Fruit fly (Drosophila melanogaster) whole organism, embryonic: Measurements from ENCODE around the gene ebd1.

ENCODE experiments used
- BEAF-32 ChIP-seq: fragments of 200-800 bp; sonication (Bioruptor generic); optimal IDR thresholded peaks from 3 replicates; lab custom pipeline; 2017; ENCODE audit warnings: missing biosample characterization, missing genetic modification characterization, mild to moderate bottlenecking, moderate library complexity, missing genetic modification reagents
- Bgb ChIP-seq: fragments of 200-800 bp; sonication (Bioruptor generic); IDR thresholded peaks from 2 replicates; pipeline ENCODE4 v1.3.6; 2022; ENCODE audit warnings: missing biosample characterization, missing genetic modification characterization; ENCODE audit not compliant: partially characterized antibody
- CG10267 ChIP-seq: fragments of 200-800 bp; sonication (Bioruptor generic); optimal IDR thresholded peaks from 2 replicates; lab custom pipeline; 2018; ENCODE audit warnings: missing biosample characterization, mild to moderate bottlenecking, missing genetic modification characterization, moderate library complexity
- CG10366 ChIP-seq: fragments of 200-800 bp; sonication (Bioruptor generic); IDR thresholded peaks from 2 replicates; pipeline ENCODE4 v1.3.6; 2022; ENCODE audit warnings: missing biosample characterization, missing genetic modification characterization
- CG10462 ChIP-seq: fragments of 200-800 bp; sonication (Bioruptor generic); optimal IDR thresholded peaks from 2 replicates; lab custom pipeline; 2016; ENCODE audit warnings: missing biosample characterization, missing genetic modification characterization
- CG10543 ChIP-seq: fragments of 200-800 bp; sonication (Bioruptor generic); optimal IDR thresholded peaks from 3 replicates; lab custom pipeline; 2017; ENCODE audit warnings: missing biosample characterization, mild to moderate bottlenecking, missing genetic modification characterization, moderate library complexity
- CG10565 ChIP-seq: fragments of 200-800 bp; sonication (Bioruptor generic); optimal IDR thresholded peaks from 3 replicates; lab custom pipeline; 2016; ENCODE audit warnings: missing biosample characterization, mild to moderate bottlenecking, missing genetic modification characterization
- CG10979 ChIP-seq: fragments of 200-800 bp; sonication (Bioruptor generic); optimal IDR thresholded peaks from 2 replicates; lab custom pipeline; 2018; ENCODE audit warnings: missing biosample characterization, mild to moderate bottlenecking, missing genetic modification characterization, moderate library complexity
- CG12071 ChIP-seq: fragments of 200-800 bp; sonication (Bioruptor generic); optimal IDR thresholded peaks from 3 replicates; lab custom pipeline; 2018; ENCODE audit warnings: missing biosample characterization, mild to moderate bottlenecking, missing genetic modification characterization
- CG12659 ChIP-seq: fragments of 200-800 bp; sonication (Bioruptor generic); optimal IDR thresholded peaks from 3 replicates; lab custom pipeline; 2017; ENCODE audit warnings: mild to moderate bottlenecking, missing biosample characterization, missing genetic modification reagents, missing genetic modification characterization
- CG15696 ChIP-seq: fragments of 200-800 bp; sonication (Bioruptor generic); optimal IDR thresholded peaks from 2 replicates; lab custom pipeline; 2019; ENCODE audit warnings: missing biosample characterization, mild to moderate bottlenecking, missing genetic modification characterization, moderate library complexity
- CG18599 ChIP-seq: fragments of 200-800 bp; sonication (Bioruptor generic); optimal IDR thresholded peaks from 3 replicates; lab custom pipeline; 2017; ENCODE audit warnings: missing biosample characterization, missing genetic modification characterization, mild to moderate bottlenecking, moderate library complexity, missing genetic modification reagents
- CG2129 ChIP-seq: fragments of 200-800 bp; sonication (Bioruptor generic); IDR thresholded peaks from 2 replicates; pipeline ENCODE4 v1.3.6; 2022; ENCODE audit warnings: missing biosample characterization, missing genetic modification characterization; ENCODE audit not compliant: partially characterized antibody
- CG31365 ChIP-seq: fragments of 200-800 bp; sonication (Bioruptor generic); optimal IDR thresholded peaks from 2 replicates; lab custom pipeline; 2018; ENCODE audit warnings: missing biosample characterization, mild to moderate bottlenecking, missing genetic modification characterization
- CG31388 ChIP-seq: fragments of 200-800 bp; sonication (Bioruptor generic); optimal IDR thresholded peaks from 2 replicates; lab custom pipeline; 2016; ENCODE audit warnings: missing biosample characterization, missing genetic modification characterization
- CG3995 ChIP-seq: fragments of 200-800 bp; sonication (Bioruptor generic); optimal IDR thresholded peaks from 3 replicates; lab custom pipeline; 2016; ENCODE audit warnings: missing biosample characterization, missing genetic modification characterization
- CG4820 ChIP-seq: fragments of 200-800 bp; sonication (Bioruptor generic); optimal IDR thresholded peaks from 3 replicates; lab custom pipeline; 2016; ENCODE audit warnings: missing biosample characterization, missing genetic modification characterization
- CG4854 ChIP-seq: fragments of 200-800 bp; sonication (Bioruptor generic); optimal IDR thresholded peaks from 2 replicates; lab custom pipeline; 2016; ENCODE audit warnings: missing biosample characterization, missing genetic modification characterization, inconsistent platforms
- CG6654 ChIP-seq: fragments of 200-800 bp; sonication (Bioruptor generic); optimal IDR thresholded peaks from 2 replicates; lab custom pipeline; 2017; ENCODE audit warnings: missing biosample characterization, mild to moderate bottlenecking, missing genetic modification characterization
- CG6791 ChIP-seq: fragments of 200-800 bp; sonication (Bioruptor generic); IDR thresholded peaks from 3 replicates; pipeline ENCODE4 v1.3.6; 2022; ENCODE audit warnings: missing biosample characterization, missing genetic modification characterization; ENCODE audit not compliant: partially characterized antibody
- CG8089 ChIP-seq: fragments of 200-800 bp; sonication (Bioruptor generic); optimal IDR thresholded peaks from 3 replicates; lab custom pipeline; 2016; ENCODE audit warnings: missing biosample characterization, missing genetic modification characterization
- CG8924 ChIP-seq: fragments of 200-800 bp; optimal IDR thresholded peaks from 3 replicates; lab custom pipeline; 2019; ENCODE audit warnings: missing biosample characterization, mild to moderate bottlenecking, missing genetic modification characterization, moderate library complexity
- CG9932 ChIP-seq: fragments of 200-800 bp; sonication (Bioruptor generic); IDR thresholded peaks from 2 replicates; pipeline ENCODE4 v1.3.6; 2022; ENCODE audit warnings: missing biosample characterization, missing genetic modification characterization
- Elba2 ChIP-seq: fragments of 200-800 bp; sonication (Bioruptor generic); optimal IDR thresholded peaks from 3 replicates; lab custom pipeline; 2016; ENCODE audit warnings: missing biosample characterization, missing genetic modification characterization
- Fer3 ChIP-seq: fragments of 200-800 bp; sonication (Bioruptor generic); optimal IDR thresholded peaks from 2 replicates; lab custom pipeline; 2018; ENCODE audit warnings: missing biosample characterization, mild to moderate bottlenecking, missing genetic modification characterization, moderate library complexity
- HHEX ChIP-seq: fragments of 200-800 bp; sonication (Bioruptor generic); optimal IDR thresholded peaks from 3 replicates; lab custom pipeline; 2017; ENCODE audit warnings: missing biosample characterization, mild to moderate bottlenecking, missing genetic modification characterization, missing genetic modification reagents
- Kr ChIP-seq: fragments of 200-800 bp; sonication (Bioruptor generic); optimal IDR thresholded peaks from 2 replicates; lab custom pipeline; 2017; ENCODE audit warnings: missing biosample characterization, mild to moderate bottlenecking, missing genetic modification characterization
- MESR4 ChIP-seq: fragments of 200-800 bp; sonication (Bioruptor generic); optimal IDR thresholded peaks from 2 replicates; lab custom pipeline; 2018; ENCODE audit warnings: missing biosample characterization, mild to moderate bottlenecking, missing genetic modification characterization, moderate library complexity
- Optix ChIP-seq: fragments of 200-800 bp; sonication (Bioruptor generic); IDR thresholded peaks from 3 replicates; pipeline ENCODE4 v1.3.6; 2022; ENCODE audit warnings: missing biosample characterization, missing genetic modification characterization
- Poxn ChIP-seq: fragments of 200-800 bp; sonication (Bioruptor generic); IDR thresholded peaks from 2 replicates; pipeline ENCODE4 v1.3.6; 2022; ENCODE audit warnings: missing biosample characterization, missing genetic modification characterization
- Spps ChIP-seq: fragments of 200-800 bp; sonication (Bioruptor generic); optimal IDR thresholded peaks from 2 replicates; lab custom pipeline; 2018; ENCODE audit warnings: missing biosample characterization, mild to moderate bottlenecking, missing genetic modification characterization
- Sry-β ChIP-seq: fragments of 200-800 bp; sonication (Bioruptor generic); optimal IDR thresholded peaks from 2 replicates; lab custom pipeline; 2018; ENCODE audit warnings: missing biosample characterization, mild to moderate bottlenecking, missing genetic modification characterization, moderate library complexity
- Vsx1 ChIP-seq: fragments of 200-800 bp; sonication (Bioruptor generic); optimal IDR thresholded peaks from 2 replicates; lab custom pipeline; 2017; ENCODE audit warnings: missing biosample characterization, mild to moderate bottlenecking, missing genetic modification characterization, missing genetic modification reagents
- Xrp1 ChIP-seq: fragments of 200-800 bp; sonication (Bioruptor generic); IDR thresholded peaks from 2 replicates; pipeline ENCODE4 v1.3.6; 2022; ENCODE audit warnings: missing biosample characterization, missing genetic modification characterization
- bsh ChIP-seq, 2 experiments: fragments of 200-800 bp; sonication (Bioruptor generic); optimal IDR thresholded peaks; 2 replicates each; lab custom pipeline; 2017 to 2018; ENCODE audit warnings: mild to moderate bottlenecking in 2 of 2, missing biosample characterization in 2 of 2, missing genetic modification characterization in 2 of 2, moderate library complexity in 1 of 2
- cas ChIP-seq: fragments of 200-800 bp; sonication (Bioruptor generic); IDR thresholded peaks from 2 replicates; pipeline ENCODE4 v1.3.6; 2022; ENCODE audit warnings: missing biosample characterization, missing genetic modification characterization
- cg ChIP-seq: fragments of 200-800 bp; sonication (Bioruptor generic); optimal IDR thresholded peaks from 3 replicates; lab custom pipeline; 2019; ENCODE audit warnings: missing biosample characterization, mild to moderate bottlenecking, missing genetic modification characterization, moderate library complexity
- fd102C ChIP-seq: fragments of 200-800 bp; sonication (Bioruptor generic); optimal IDR thresholded peaks from 2 replicates; lab custom pipeline; 2018; ENCODE audit warnings: missing biosample characterization, mild to moderate bottlenecking, missing genetic modification characterization, moderate library complexity
- gsb-n ChIP-seq: fragments of 200-800 bp; sonication (Bioruptor generic); optimal IDR thresholded peaks from 3 replicates; lab custom pipeline; 2018; ENCODE audit warnings: missing biosample characterization, mild to moderate bottlenecking, missing genetic modification characterization
- nau ChIP-seq: fragments of 200-800 bp; sonication (Bioruptor generic); optimal IDR thresholded peaks from 3 replicates; lab custom pipeline; 2017; ENCODE audit warnings: missing biosample characterization, mild to moderate bottlenecking, missing genetic modification characterization, missing genetic modification reagents
- pnt ChIP-seq: fragments of 200-800 bp; sonication (Bioruptor generic); optimal IDR thresholded peaks from 3 replicates; lab custom pipeline; 2016; ENCODE audit warnings: missing biosample characterization, missing genetic modification characterization
- sens ChIP-seq: fragments of 200-800 bp; sonication (Bioruptor generic); peaks from one replicate; lab custom pipeline; 2016; ENCODE audit warnings: missing biosample characterization, missing genetic modification characterization
- seq ChIP-seq: fragments of 200-800 bp; sonication (Bioruptor generic); IDR thresholded peaks from 2 replicates; pipeline ENCODE4 v1.3.6; 2022; ENCODE audit warnings: missing biosample characterization, missing genetic modification characterization
- slou ChIP-seq: fragments of 200-800 bp; sonication (Bioruptor generic); optimal IDR thresholded peaks from 3 replicates; lab custom pipeline; 2016; ENCODE audit warnings: missing biosample characterization, missing genetic modification characterization
- tap ChIP-seq: fragments of 200-800 bp; optimal IDR thresholded peaks from 3 replicates; lab custom pipeline; 2019; ENCODE audit warnings: missing biosample characterization, mild to moderate bottlenecking, missing genetic modification characterization, moderate library complexity
- tll ChIP-seq, 2 experiments: fragments of 200-800 bp in 1 of 2; fragments of >200 bp in 1 of 2; sonication (Bioruptor generic) in 1 of 2; optimal IDR thresholded peaks; 2 replicates each; lab custom pipeline; 2017 to 2019; ENCODE audit warnings: missing biosample characterization in 2 of 2, missing genetic modification characterization in 2 of 2, mild to moderate bottlenecking in 1 of 2, moderate library complexity in 1 of 2
- vvl ChIP-seq: fragments of 200-800 bp; sonication (Bioruptor generic); IDR thresholded peaks from 2 replicates; pipeline ENCODE4 v1.3.6; 2022; ENCODE audit warnings: missing biosample characterization, missing genetic modification characterization
- wdn ChIP-seq: fragments of 200-800 bp; sonication (Bioruptor generic); IDR thresholded peaks from 2 replicates; pipeline ENCODE4 v1.3.6; 2022; ENCODE audit warnings: missing biosample characterization, missing genetic modification characterization
- zen ChIP-seq: fragments of 200-800 bp; sonication (Bioruptor generic); optimal IDR thresholded peaks from 3 replicates; lab custom pipeline; 2018; ENCODE audit warnings: missing biosample characterization, mild to moderate bottlenecking, missing genetic modification characterization, moderate library complexity

The ebd1 gene

dm6 chr3L:725527-726191 lies 40.3 kb upstream of the ebd1 start (continued):
- peak; percentile 63 for TF ChIP-seq CG10366 (GFP tag; lab: Robert Waterston, UW)
- TF ChIP-seq CG10267 (tag; lab: Kevin White, UChicago) = peak; percentile 87
- no peak for TF ChIP-seq seq (GFP tag; lab: Robert Waterston, UW)
- no peak for TF ChIP-seq wdn (GFP tag; lab: Robert Waterston, UW)
- peak; percentile 32 for TF ChIP-seq tap
- no peak for TF ChIP-seq cg (GFP tag; lab: Kevin White, UChicago)
- peak; percentile 83 for TF ChIP-seq Optix (GFP tag; lab: Robert Waterston, UW)
- peak; percentile 82 for TF ChIP-seq Kr
- peak; percentile 87 for TF ChIP-seq fd102C (GFP tag; lab: Kevin White, UChicago)
- TF ChIP-seq gsb-n (tag; lab: Kevin White, UChicago) = peak; percentile 88
- peak; percentile 83 for TF ChIP-seq CG8924 (tag; lab: Kevin White, UChicago)
- no peak for TF ChIP-seq Poxn (GFP tag; lab: Robert Waterston, UW)
- TF ChIP-seq CG15696 = peak; percentile 94
- TF ChIP-seq vvl (GFP tag; lab: Robert Waterston, UW) = peak; percentile 85
- TF ChIP-seq CG2129 = no peak
- TF ChIP-seq CG18599 (GFP tag; lab: Kevin White, UChicago) = no peak
- no peak for TF ChIP-seq tll (GFP tag; optimal IDR thresholded peaks at IDR 0.05; lab: Kevin White, UChicago)
- peak; percentile 22 for TF ChIP-seq MESR4 (GFP tag; lab: Kevin White, UChicago)
- no peak for TF ChIP-seq CG10543 (GFP tag; lab: Kevin White, UChicago)
- TF ChIP-seq CG10462 (GFP tag; lab: Kevin White, UChicago) = peak; percentile 75
- peak; percentile 8 for TF ChIP-seq CG6654 (GFP tag; lab: Kevin White, UChicago)
- no peak for TF ChIP-seq BEAF-32
- peak; percentile 32 for TF ChIP-seq HHEX (GFP tag; lab: Kevin White, UChicago)
- peak; percentile 99 for TF ChIP-seq sens (GFP tag; lab: Kevin White, UChicago)
- peak; percentile 9 for TF ChIP-seq Vsx1 (GFP tag; lab: Kevin White, UChicago)
- TF ChIP-seq cas (GFP tag; lab: Robert Waterston, UW) = no peak
- peak; percentile 59 for TF ChIP-seq CG4854 (GFP tag; lab: Kevin White, UChicago)
- peak; percentile 24 for TF ChIP-seq Sry-β (GFP tag; lab: Kevin White, UChicago)
- TF ChIP-seq Spps = peak; percentile 89
- TF ChIP-seq CG9932 (GFP tag; lab: Robert Waterston, UW) = no peak
- peak; percentile 87 for TF ChIP-seq zen (tag; lab: Kevin White, UChicago)
- peak; percentile 87 for TF ChIP-seq CG8089 (GFP tag; lab: Kevin White, UChicago)
- TF ChIP-seq CG31388 (GFP tag; lab: Kevin White, UChicago) = peak; percentile 71
- TF ChIP-seq Bgb (GFP tag; lab: Robert Waterston, UW) = no peak
- TF ChIP-seq pnt (GFP tag; lab: Kevin White, UChicago) = peak; percentile 89
- no peak for TF ChIP-seq Fer3 (tag; lab: Kevin White, UChicago)
- TF ChIP-seq CG10565 (GFP tag; lab: Kevin White, UChicago) = peak; percentile 4
- TF ChIP-seq nau (GFP tag; lab: Kevin White, UChicago) = no peak
- no peak for TF ChIP-seq CG12071 (GFP tag; lab: Kevin White, UChicago)
- TF ChIP-seq Xrp1 (GFP tag; lab: Robert Waterston, UW) = peak; percentile 97
- TF ChIP-seq CG3995 (GFP tag; lab: Kevin White, UChicago) = no peak
- TF ChIP-seq CG12659 = no peak
- peak; percentile 87 for TF ChIP-seq CG4820 (GFP tag; lab: Kevin White, UChicago)
- no peak for TF ChIP-seq CG31365 (tag; lab: Kevin White, UChicago)
- no peak for TF ChIP-seq CG6791 (GFP tag; lab: Robert Waterston, UW)
- TF ChIP-seq CG10979 (tag; lab: Kevin White, UChicago) = peak; percentile 95
- peak in 1 of 2 experiments; percentile 91 for TF ChIP-seq bsh (GFP tag; optimal IDR thresholded peaks at IDR 0.05; lab: Kevin White, UChicago)
- TF ChIP-seq slou = no peak
- TF ChIP-seq Elba2 = peak; percentile 58
